3 fruit fly cellular contexts compared by ENCODE assay signal in the genomic region with DNA sequence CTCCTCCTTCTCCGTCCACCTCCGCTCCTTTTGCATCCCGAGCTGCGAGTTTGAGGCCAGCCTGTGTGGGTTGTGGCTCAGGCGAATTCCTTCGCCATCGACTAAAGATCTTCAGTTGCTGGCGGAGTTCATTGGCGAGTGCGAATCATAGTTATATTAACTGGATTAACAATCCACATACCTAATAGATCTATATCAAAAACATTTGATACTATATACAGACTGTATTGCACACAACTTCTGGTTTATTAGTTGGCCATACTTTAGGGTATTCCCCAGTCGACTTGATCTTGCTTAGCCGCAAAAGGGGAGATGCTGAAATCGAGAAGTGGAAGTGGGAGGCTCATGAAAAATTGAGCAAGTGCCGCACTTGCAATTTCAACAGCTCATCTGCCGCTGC.
TF ChIP-seq lines count a peak whose summit lies in the region.

No protein-coding gene starts in this region.

TF ChIP-seq in whole organism, prepupa, 60 proteins besides CTCF, POLR2A, EP300 and RAD21:
- TF ChIP-seq achi (GFP tag; optimal IDR thresholded peaks at IDR 0.05; lab: Kevin White, UChicago) (peak; percentile 32), cyc (GFP tag; optimal IDR thresholded peaks at IDR 0.05; lab: Kevin White, UChicago) (peak; percentile 23), CG3919 (GFP tag; optimal IDR thresholded peaks at IDR 0.05; lab: Kevin White, UChicago) (peak; percentile 46), Ets96B (tag; optimal IDR thresholded peaks at IDR 0.05; lab: Kevin White, UChicago) (peak; percentile 69), Eip78C (GFP tag; lab: Kevin White, UChicago) (peak; percentile 74), CG6163 (GFP tag; IDR thresholded peaks at IDR 0.05; lab: Robert Waterston, UW) (peak; percentile 35; the same call in 1 of the 3 replicates), Met (GFP tag; optimal IDR thresholded peaks at IDR 0.05; lab: Kevin White, UChicago) (no peak), CG3032 (tag; optimal IDR thresholded peaks at IDR 0.05; lab: Kevin White, UChicago) (peak; percentile 48), spab (GFP tag; optimal IDR thresholded peaks at IDR 0.05; lab: Kevin White, UChicago) (peak; percentile 51), pdm3 (GFP tag; optimal IDR thresholded peaks at IDR 0.05; lab: Kevin White, UChicago) (no peak), CG8319 (GFP tag; optimal IDR thresholded peaks at IDR 0.05; lab: Kevin White, UChicago) (no peak), Lpt (GFP tag; optimal IDR thresholded peaks at IDR 0.05; lab: Kevin White, UChicago) (no peak), dac (GFP tag; optimal IDR thresholded peaks at IDR 0.05; lab: Kevin White, UChicago) (no peak), CG6792 (GFP tag; optimal IDR thresholded peaks at IDR 0.05; lab: Kevin White, UChicago) (no peak), CG9139 (GFP tag; optimal IDR thresholded peaks at IDR 0.05; lab: Kevin White, UChicago) (peak; percentile 10), salr (GFP tag; optimal IDR thresholded peaks at IDR 0.05; lab: Kevin White, UChicago) (peak in 1 of 2 experiments; percentile 26), CG8119 (GFP tag; IDR thresholded peaks at IDR 0.05; lab: Robert Waterston, UW) (0 out of 3 replicates have a peak, but pooled peaks have one; percentile 19), fd59A (GFP tag; optimal IDR thresholded peaks at IDR 0.05; lab: Kevin White, UChicago) (peak; percentile 18), CG6808 (GFP tag; optimal IDR thresholded peaks at IDR 0.05; lab: Kevin White, UChicago) (peak; percentile 32), CG10669 (GFP tag; optimal IDR thresholded peaks at IDR 0.05; lab: Kevin White, UChicago) (peak; percentile 68), Blimp-1 (GFP tag; optimal IDR thresholded peaks at IDR 0.05; lab: Kevin White, UChicago) (no peak), esn (GFP tag; optimal IDR thresholded peaks at IDR 0.05; lab: Kevin White, UChicago) (no peak), CG10631 (GFP tag; optimal IDR thresholded peaks at IDR 0.05; lab: Kevin White, UChicago) (peak; percentile 17)

TF ChIP-seq in whole organism, pupa, 21 proteins besides CTCF, POLR2A, EP300 and RAD21:
- no peak for TF ChIP-seq Snoo (tag; optimal IDR thresholded peaks at IDR 0.05; lab: Kevin White, UChicago)
- no peak for TF ChIP-seq Pif1A (GFP tag; optimal IDR thresholded peaks at IDR 0.05; lab: Kevin White, UChicago)
- TF ChIP-seq CG8159 (tag; optimal IDR thresholded peaks at IDR 0.05; lab: Kevin White, UChicago): peak; percentile 74
- TF ChIP-seq CG10348 (GFP tag; IDR thresholded peaks at IDR 0.05; lab: Robert Waterston, UW): no peak
- TF ChIP-seq CG15710 (tag; optimal IDR thresholded peaks at IDR 0.05; lab: Kevin White, UChicago): peak; percentile 44
- peak; percentile 56 for TF ChIP-seq CG9948 (tag; optimal IDR thresholded peaks at IDR 0.05; lab: Kevin White, UChicago)
- peak; percentile 33 for TF ChIP-seq CG8301 (tag; optimal IDR thresholded peaks at IDR 0.05; lab: Kevin White, UChicago)
- TF ChIP-seq CG13204 (GFP tag; optimal IDR thresholded peaks at IDR 0.05; lab: Kevin White, UChicago): no peak
- peak; percentile 36 for TF ChIP-seq CG34367 (tag; optimal IDR thresholded peaks at IDR 0.05; lab: Kevin White, UChicago)
- no peak for TF ChIP-seq Ets98B (GFP tag; IDR thresholded peaks at IDR 0.05; lab: Robert Waterston, UW)
- no peak for TF ChIP-seq CG32121 (GFP tag; IDR thresholded peaks at IDR 0.05; lab: Robert Waterston, UW)
- TF ChIP-seq gl (tag; optimal IDR thresholded peaks at IDR 0.05; lab: Kevin White, UChicago): peak; percentile 10
- TF ChIP-seq EcR (GFP tag; optimal IDR thresholded peaks at IDR 0.05; lab: Kevin White, UChicago): no peak
- no peak for TF ChIP-seq D1 (tag; optimal IDR thresholded peaks at IDR 0.05; lab: Kevin White, UChicago)
- TF ChIP-seq fd96Ca (GFP tag; IDR thresholded peaks at IDR 0.05; lab: Robert Waterston, UW): no peak
- peak; percentile 61 for TF ChIP-seq CG14655 (GFP tag; optimal IDR thresholded peaks at IDR 0.05; lab: Kevin White, UChicago)
- TF ChIP-seq CG4496 (GFP tag; IDR thresholded peaks at IDR 0.05; lab: Robert Waterston, UW): no peak
- no peak for TF ChIP-seq Pif1B (GFP tag; optimal IDR thresholded peaks at IDR 0.05; lab: Kevin White, UChicago)
- peak; percentile 70 for TF ChIP-seq CG17806 (tag; optimal IDR thresholded peaks at IDR 0.05; lab: Kevin White, UChicago)
- no peak for TF ChIP-seq CG12605 (GFP tag; IDR thresholded peaks at IDR 0.05; lab: Robert Waterston, UW)
- no peak for TF ChIP-seq rn (GFP tag; IDR thresholded peaks at IDR 0.05; lab: Robert Waterston, UW)

TF ChIP-seq in whole organism, wandering third instar larva, 38 proteins besides CTCF, POLR2A, EP300 and RAD21:
- TF ChIP-seq OdsH (GFP tag; optimal IDR thresholded peaks at IDR 0.05; lab: Kevin White, UChicago) (no peak), h (GFP tag; optimal IDR thresholded peaks at IDR 0.05; lab: Kevin White, UChicago) (peak; percentile 37), ey (GFP tag; optimal IDR thresholded peaks at IDR 0.05; lab: Kevin White, UChicago) (no peak)
